Fruit fly (Drosophila melanogaster) whole organism, embryonic: ENCODE results near the gene Idh3b.

Experiments
- BtbVII ChIP-seq: fragments of 200-800 bp; sonication (Bioruptor generic); optimal IDR thresholded peaks from 3 replicates; lab custom pipeline; 2017; ENCODE audit warnings: missing biosample characterization, mild to moderate bottlenecking, missing genetic modification characterization
- CG10565 ChIP-seq: fragments of 200-800 bp; sonication (Bioruptor generic); optimal IDR thresholded peaks from 3 replicates; lab custom pipeline; 2016; ENCODE audit warnings: missing biosample characterization, mild to moderate bottlenecking, missing genetic modification characterization
- CG12155 ChIP-seq: fragments of 200-800 bp; sonication (Bioruptor generic); optimal IDR thresholded peaks from 3 replicates; lab custom pipeline; 2016; ENCODE audit warnings: missing biosample characterization, missing genetic modification characterization
- CG13287 ChIP-seq: fragments of 200-800 bp; sonication (Bioruptor generic); IDR thresholded peaks from 2 replicates; pipeline ENCODE4 v1.3.6; 2022; ENCODE audit warnings: missing biosample characterization, missing genetic modification characterization; ENCODE audit not compliant: partially characterized antibody
- CG1529 ChIP-seq: fragments of 200-800 bp; sonication (Bioruptor generic); optimal IDR thresholded peaks from 3 replicates; lab custom pipeline; 2018; ENCODE audit warnings: missing biosample characterization, missing genetic modification characterization
- CG15514 ChIP-seq: fragments of 200-800 bp; sonication (Bioruptor generic); optimal IDR thresholded peaks from 3 replicates; lab custom pipeline; 2017; ENCODE audit warnings: missing biosample characterization, missing genetic modification characterization, mild to moderate bottlenecking, moderate library complexity, missing genetic modification reagents
- CG1603 ChIP-seq: fragments of 200-800 bp; sonication (Bioruptor generic); optimal IDR thresholded peaks from 2 replicates; lab custom pipeline; 2019; ENCODE audit warnings: missing biosample characterization, mild to moderate bottlenecking, missing genetic modification characterization, moderate library complexity
- CG2120 ChIP-seq: fragments of 200-800 bp; sonication (Bioruptor generic); optimal IDR thresholded peaks from 3 replicates; lab custom pipeline; 2016; ENCODE audit warnings: missing biosample characterization, missing genetic modification characterization
- CG2678 ChIP-seq: fragments of 200-800 bp; sonication (Bioruptor generic); optimal IDR thresholded peaks from 3 replicates; lab custom pipeline; 2019; ENCODE audit warnings: missing biosample characterization, mild to moderate bottlenecking, missing genetic modification characterization, moderate library complexity
- CG43689 ChIP-seq: fragments of 200-800 bp; sonication (Bioruptor generic); IDR thresholded peaks from 2 replicates; pipeline ENCODE4 v1.3.6; 2022; ENCODE audit warnings: missing biosample characterization, missing genetic modification characterization
- CG6254 ChIP-seq: fragments of 200-800 bp; sonication (Bioruptor generic); optimal IDR thresholded peaks from 3 replicates; lab custom pipeline; 2017; ENCODE audit warnings: mild to moderate bottlenecking, missing biosample characterization, missing genetic modification reagents, missing genetic modification characterization
- CG7745 ChIP-seq: fragments of 200-800 bp; sonication (Bioruptor generic); optimal IDR thresholded peaks from 2 replicates; lab custom pipeline; 2018; ENCODE audit warnings: missing biosample characterization, mild to moderate bottlenecking, missing genetic modification characterization, moderate library complexity
- CG8359 ChIP-seq: fragments of 200-800 bp; sonication (Bioruptor generic); optimal IDR thresholded peaks from 2 replicates; lab custom pipeline; 2017; ENCODE audit warnings: missing biosample characterization, mild to moderate bottlenecking, missing genetic modification characterization, borderline replicate concordance
- Dad ChIP-seq: fragments of 200-800 bp; sonication (Bioruptor generic); optimal IDR thresholded peaks from 3 replicates; lab custom pipeline; 2016; ENCODE audit warnings: missing biosample characterization, missing genetic modification characterization
- Dip2 ChIP-seq: fragments of 200-800 bp; sonication (Bioruptor generic); IDR thresholded peaks from 2 replicates; pipeline ENCODE4 v1.3.6; 2022; ENCODE audit warnings: missing biosample characterization, missing genetic modification characterization
- Gsc ChIP-seq: fragments of 200-800 bp; sonication (Bioruptor generic); IDR thresholded peaks from 2 replicates; pipeline ENCODE4 v1.3.6; 2022; ENCODE audit warnings: missing biosample characterization, missing genetic modification characterization
- HLH4C ChIP-seq: fragments of 200-800 bp; sonication (Bioruptor generic); IDR thresholded peaks from 3 replicates; pipeline ENCODE4 v1.3.6; 2022; ENCODE audit warnings: missing biosample characterization, missing genetic modification characterization; ENCODE audit not compliant: partially characterized antibody
- HmgZ ChIP-seq: fragments of 200-800 bp; sonication (Bioruptor generic); optimal IDR thresholded peaks from 2 replicates; lab custom pipeline; 2018; ENCODE audit warnings: missing biosample characterization, mild to moderate bottlenecking, missing genetic modification characterization
- Med ChIP-seq: fragments of 200-800 bp; sonication (Bioruptor generic); peaks from one replicate; lab custom pipeline; 2016; ENCODE audit warnings: missing biosample characterization, missing genetic modification characterization, mild to moderate bottlenecking, inconsistent platforms, moderate library complexity
- Nf-YB ChIP-seq: fragments of 200-800 bp; sonication (Bioruptor generic); optimal IDR thresholded peaks from 3 replicates; lab custom pipeline; 2019; ENCODE audit warnings: missing biosample characterization, mild to moderate bottlenecking, missing genetic modification characterization, moderate library complexity
- Optix ChIP-seq: fragments of 200-800 bp; sonication (Bioruptor generic); IDR thresholded peaks from 3 replicates; pipeline ENCODE4 v1.3.6; 2022; ENCODE audit warnings: missing biosample characterization, missing genetic modification characterization
- Xbp1 ChIP-seq: fragments of 200-800 bp; sonication (Bioruptor generic); optimal IDR thresholded peaks from 3 replicates; lab custom pipeline; 2016; ENCODE audit warnings: missing biosample characterization, mild to moderate bottlenecking, missing genetic modification characterization
- ac ChIP-seq: fragments of 200-800 bp; sonication (Bioruptor generic); optimal IDR thresholded peaks from 3 replicates; lab custom pipeline; 2017; ENCODE audit warnings: missing biosample characterization, mild to moderate bottlenecking, missing genetic modification characterization
- chm ChIP-seq: fragments of 200-800 bp; sonication (Bioruptor generic); IDR thresholded peaks from 2 replicates; pipeline ENCODE4 v1.3.6; 2022; ENCODE audit warnings: missing biosample characterization, missing genetic modification characterization
- corto ChIP-seq: fragments of 200-800 bp; sonication (Bioruptor generic); optimal IDR thresholded peaks from 2 replicates; lab custom pipeline; 2016; ENCODE audit warnings: missing biosample characterization, mild to moderate bottlenecking, missing genetic modification characterization, moderate library complexity
- crol ChIP-seq: fragments of 200-800 bp; sonication (Bioruptor generic); IDR thresholded peaks from 2 replicates; pipeline ENCODE4 v1.3.6; 2022; ENCODE audit warnings: missing biosample characterization, missing genetic modification characterization
- disco-r ChIP-seq: fragments of 200-800 bp; sonication (Bioruptor generic); optimal IDR thresholded peaks from 2 replicates; lab custom pipeline; 2016; ENCODE audit warnings: missing biosample characterization, missing genetic modification characterization
- gcm2 ChIP-seq: fragments of 200-800 bp; sonication (Bioruptor generic); optimal IDR thresholded peaks from 2 replicates; lab custom pipeline; 2016; ENCODE audit warnings: missing biosample characterization, missing genetic modification characterization
- grn ChIP-seq: fragments of 200-800 bp; sonication (Bioruptor generic); optimal IDR thresholded peaks from 3 replicates; lab custom pipeline; 2017; ENCODE audit warnings: missing biosample characterization, missing genetic modification characterization
- ken ChIP-seq: fragments of 200-800 bp; sonication (Bioruptor generic); IDR thresholded peaks from 3 replicates; pipeline ENCODE4 v1.3.6; 2022; ENCODE audit warnings: missing biosample characterization, missing genetic modification characterization
- psq ChIP-seq: fragments of 200-800 bp; sonication (Bioruptor generic); optimal IDR thresholded peaks from 2 replicates; lab custom pipeline; 2017; ENCODE audit warnings: missing biosample characterization, missing genetic modification characterization
- slou ChIP-seq: fragments of 200-800 bp; sonication (Bioruptor generic); optimal IDR thresholded peaks from 3 replicates; lab custom pipeline; 2016; ENCODE audit warnings: missing biosample characterization, missing genetic modification characterization
- ttk ChIP-seq: fragments of 200-800 bp; sonication (Bioruptor generic); IDR thresholded peaks from 2 replicates; pipeline ENCODE4 v2.1.2; 2022; ENCODE audit warnings: missing biosample characterization, missing genetic modification characterization
- wek ChIP-seq: fragments of 200-800 bp; sonication (Bioruptor generic); optimal IDR thresholded peaks from 3 replicates; lab custom pipeline; 2018; ENCODE audit warnings: missing biosample characterization, mild to moderate bottlenecking, missing genetic modification characterization, moderate library complexity
- zf30C ChIP-seq: fragments of 200-800 bp; sonication (Bioruptor generic); optimal IDR thresholded peaks from 3 replicates; lab custom pipeline; 2018; ENCODE audit warnings: missing biosample characterization, mild to moderate bottlenecking, missing genetic modification characterization

The Idh3b gene

dm6 chr3R:22014397-22014796 lies 4.8 kb downstream of the Idh3b start, which contains the start of gene Theg:
TSS of gene Theg (plus strand) at chr3R:22014697.
- TF ChIP-seq zf30C (GFP tag; lab: Kevin White, UChicago): no peak
- TF ChIP-seq Dip2 (GFP tag; lab: Robert Waterston, UW): no peak
- TF ChIP-seq CG1529 (GFP tag; lab: Kevin White, UChicago): no peak
- no peak for TF ChIP-seq grn (GFP tag; lab: Kevin White, UChicago)
- TF ChIP-seq CG43689: no peak
- no peak for TF ChIP-seq wek
- TF ChIP-seq CG7745 (tag; lab: Kevin White, UChicago): no peak
- TF ChIP-seq Gsc (GFP tag; lab: Robert Waterston, UW): no peak
- TF ChIP-seq chm (GFP tag; lab: Robert Waterston, UW): no peak
- no peak for TF ChIP-seq ac (GFP tag; lab: Kevin White, UChicago)
- TF ChIP-seq crol (GFP tag; lab: Robert Waterston, UW): no peak
- TF ChIP-seq psq (GFP tag; lab: Kevin White, UChicago): no peak
- TF ChIP-seq Med (GFP tag; lab: Kevin White, UChicago): no peak
- TF ChIP-seq CG1603 (tag; lab: Kevin White, UChicago): no peak
- no peak for TF ChIP-seq CG2678 (tag; lab: Kevin White, UChicago)

- TF ChIP-seq CG13287 (GFP tag; lab: Robert Waterston, UW) (no peak), CG2120 (GFP tag; lab: Kevin White, UChicago) (no peak), psq (GFP tag; lab: Kevin White, UChicago) (no peak)
Observed at dm6 chr3R:22003508-22003907, 15.7 kb downstream of the Idh3b start.

dm6 chr3R:21999641-22000040 lies 19.5 kb downstream of the Idh3b start:
- TF ChIP-seq BtbVII (GFP tag; lab: Kevin White, UChicago) (no peak), Dad (GFP tag; lab: Kevin White, UChicago) (no peak), Nf-YB (GFP tag; lab: Kevin White, UChicago) (no peak), gcm2 (GFP tag; lab: Kevin White, UChicago) (no peak), corto (GFP tag; lab: Kevin White, UChicago) (no peak), slou (GFP tag; lab: Kevin White, UChicago) (no peak), ttk (GFP tag; lab: Robert Waterston, UW) (no peak), CG15514 (GFP tag; lab: Kevin White, UChicago) (no peak), HLH4C (GFP tag; lab: Robert Waterston, UW) (no peak), CG10565 (GFP tag; lab: Kevin White, UChicago) (no peak), CG8359 (no peak), Xbp1 (GFP tag; lab: Kevin White, UChicago) (no peak), HmgZ (tag; lab: Kevin White, UChicago) (no peak), CG12155 (GFP tag; lab: Kevin White, UChicago) (no peak)

dm6 chr3R:21998877-21999276 lies 20.3 kb downstream of the Idh3b start:
- TF ChIP-seq ken (GFP tag; lab: Robert Waterston, UW) (no peak), disco-r (GFP tag; lab: Kevin White, UChicago) (no peak), CG6254 (GFP tag; lab: Kevin White, UChicago) (no peak), Optix (GFP tag; lab: Robert Waterston, UW) (no peak)
